Worm (Caenorhabditis elegans) whole organism, L4 larva: ENCODE data around the gene ttr-33.

ENCODE experiments used
- D1046.2 ChIP-seq: fragments of 200-800 bp; sonication (Bioruptor generic); IDR thresholded peaks from 2 replicates; pipeline ENCODE4 v1.3.6; 2022; ENCODE audit warnings: missing genetic modification characterization, missing compliant biosample characterization
- T20F7.1 ChIP-seq: fragments of 200-800 bp; sonication (Bioruptor generic); optimal IDR thresholded peaks from 2 replicates; lab custom pipeline; 2018; ENCODE audit warnings: mild to moderate bottlenecking, missing genetic modification characterization, missing compliant biosample characterization
- ZK546.5 ChIP-seq, 2 experiments: sonication (generic microtip); optimal IDR thresholded peaks; 2 replicates each; lab custom pipeline; 2017; ENCODE audit warnings: missing biosample characterization in 2 of 2, missing genetic modification characterization in 2 of 2
- arid-1 ChIP-seq: fragments of 200-800 bp; sonication (Bioruptor generic); conservative IDR thresholded peaks from 2 replicates; pipeline ENCODE4 v1.3.6; 2022; ENCODE audit warnings: missing genetic modification reagents, missing genetic modification characterization, missing compliant biosample characterization
- ces-1 ChIP-seq: fragments of 150-350 bp; sonication (generic microtip); optimal IDR thresholded peaks from 4 replicates; lab custom pipeline; 2014; ENCODE audit warnings: missing biosample characterization, missing genetic modification reagents, missing genetic modification characterization
- ctbp-1 ChIP-seq: fragments of 200-800 bp; sonication (Bioruptor generic); IDR thresholded peaks from 2 replicates; pipeline ENCODE4 v1.3.6; 2022; ENCODE audit warnings: missing genetic modification reagents, missing genetic modification characterization, missing compliant biosample characterization
- daf-16 ChIP-seq, 3 experiments: sonication (generic microtip); optimal IDR thresholded peaks; 2 replicates each; lab custom pipeline; 2016 to 2017; ENCODE audit warnings: missing genetic modification characterization in 3 of 3, missing genetic modification reagents in 3 of 3, mild to moderate bottlenecking in 2 of 3, missing compliant biosample characterization in 2 of 3, missing biosample characterization in 1 of 3, moderate library complexity in 1 of 3
- dmd-6 ChIP-seq: fragments of 200-800 bp; sonication (Bioruptor generic); IDR thresholded peaks from 2 replicates; pipeline ENCODE4 v1.3.6; 2022; ENCODE audit warnings: missing genetic modification reagents, missing genetic modification characterization, missing compliant biosample characterization
- dmd-9 ChIP-seq: fragments of 200-800 bp; sonication (Bioruptor generic); IDR thresholded peaks from 2 replicates; pipeline ENCODE4 v1.3.6; 2022; ENCODE audit warnings: missing genetic modification reagents, missing genetic modification characterization, missing compliant biosample characterization
- dpl-1 ChIP-seq: fragments of 150-350 bp; optimal IDR thresholded peaks from 2 replicates; lab custom pipeline; 2014; ENCODE audit warnings: missing biosample characterization, missing genetic modification reagents, missing genetic modification characterization
- dve-1 ChIP-seq: sonication (generic microtip); optimal IDR thresholded peaks from 2 replicates; lab custom pipeline; 2017; ENCODE audit warnings: antibody characterized with exemption, mild to moderate bottlenecking, missing genetic modification characterization, missing compliant biosample characterization; ENCODE audit not compliant: insufficient read depth
- egl-27 ChIP-seq: sonication (generic microtip); optimal IDR thresholded peaks from 3 replicates; lab custom pipeline; 2017; ENCODE audit warnings: missing biosample characterization, missing genetic modification reagents, missing genetic modification characterization
- egl-43 ChIP-seq: fragments of 200-800 bp; sonication (Bioruptor generic); IDR thresholded peaks from 2 replicates; pipeline ENCODE4 v1.3.6; 2022; ENCODE audit warnings: missing genetic modification reagents, missing genetic modification characterization, missing compliant biosample characterization
- gei-8 ChIP-seq: fragments of 200-800 bp; sonication (Bioruptor generic); optimal IDR thresholded peaks from 2 replicates; lab custom pipeline; 2018; ENCODE audit warnings: mild to moderate bottlenecking, missing genetic modification characterization, missing compliant biosample characterization
- hlh-11 ChIP-seq: fragments of 200-800 bp; sonication (Bioruptor generic); optimal IDR thresholded peaks from 2 replicates; lab custom pipeline; 2018; ENCODE audit warnings: mild to moderate bottlenecking, missing genetic modification characterization, missing compliant biosample characterization
- hlh-30 ChIP-seq: sonication (generic microtip); optimal IDR thresholded peaks from 2 replicates; lab custom pipeline; 2017; ENCODE audit warnings: antibody characterized with exemption, mild to moderate bottlenecking, missing genetic modification characterization, missing compliant biosample characterization; ENCODE audit not compliant: insufficient read depth
- hmg-1.1 ChIP-seq: fragments of 200-800 bp; sonication (Bioruptor generic); IDR thresholded peaks from 2 replicates; pipeline ENCODE4 v1.3.6; 2022; ENCODE audit warnings: missing genetic modification reagents, missing genetic modification characterization, missing compliant biosample characterization
- lin-1 ChIP-seq: fragments of 200-800 bp; sonication (Bioruptor generic); IDR thresholded peaks from 2 replicates; pipeline ENCODE4 v1.3.6; 2022; ENCODE audit warnings: missing genetic modification reagents, missing genetic modification characterization, missing compliant biosample characterization
- lin-13 ChIP-seq: fragments of 150-350 bp; optimal IDR thresholded peaks from 2 replicates; lab custom pipeline; 2014; ENCODE audit warnings: missing biosample characterization, missing genetic modification reagents, missing genetic modification characterization
- mdl-1 ChIP-seq, 2 experiments: fragments of 150-350 bp in 1 of 2; sonication (generic microtip) in 1 of 2; optimal IDR thresholded peaks; 2 replicates each; lab custom pipeline; 2014 to 2017; ENCODE audit warnings: missing biosample characterization in 2 of 2, missing genetic modification characterization in 2 of 2
- mep-1 ChIP-seq: fragments of 150-350 bp; sonication (generic microtip); optimal IDR thresholded peaks from 3 replicates; lab custom pipeline; 2014; ENCODE audit warnings: missing biosample characterization, missing genetic modification characterization
- mes-2 ChIP-seq: sonication (generic microtip); optimal IDR thresholded peaks from 2 replicates; lab custom pipeline; 2016; ENCODE audit warnings: missing genotype, mild to moderate bottlenecking, missing genetic modification characterization, missing compliant biosample characterization; ENCODE audit not compliant: poor library complexity, severe bottlenecking
- mxl-2 ChIP-seq: fragments of 200-800 bp; sonication (Bioruptor generic); conservative IDR thresholded peaks from 2 replicates; pipeline ENCODE4 v1.3.6; 2022; ENCODE audit warnings: missing genetic modification reagents, missing genetic modification characterization, missing compliant biosample characterization
- mxl-3 ChIP-seq: fragments of 200-800 bp; sonication (Bioruptor generic); optimal IDR thresholded peaks from 2 replicates; lab custom pipeline; 2018; ENCODE audit warnings: mild to moderate bottlenecking, missing genetic modification characterization, missing compliant biosample characterization
- nhr-102 ChIP-seq: sonication (generic microtip); optimal IDR thresholded peaks from 2 replicates; lab custom pipeline; 2016; ENCODE audit warnings: mild to moderate bottlenecking, missing genetic modification characterization, moderate library complexity, missing compliant biosample characterization
- nhr-25 ChIP-seq: sonication (generic microtip); optimal IDR thresholded peaks from 2 replicates; lab custom pipeline; 2017; ENCODE audit warnings: missing genetic modification characterization, mild to moderate bottlenecking, missing compliant biosample characterization, antibody characterized with exemption, moderate library complexity, borderline replicate concordance; ENCODE audit not compliant: insufficient read depth
- nhr-48 ChIP-seq: sonication (generic microtip); optimal IDR thresholded peaks from 2 replicates; lab custom pipeline; 2016; ENCODE audit warnings: mild to moderate bottlenecking, missing genetic modification characterization, missing compliant biosample characterization
- nhr-6 ChIP-seq: fragments of 150-350 bp; optimal IDR thresholded peaks from 2 replicates; lab custom pipeline; 2014; ENCODE audit warnings: missing biosample characterization, missing genetic modification characterization
- nhr-77 ChIP-seq: fragments of 150-350 bp; optimal IDR thresholded peaks from 2 replicates; lab custom pipeline; 2014; ENCODE audit warnings: missing biosample characterization, missing genetic modification characterization
- pha-4 ChIP-seq, 2 experiments: fragments of 150-350 bp in 1 of 2; fragments of 200-800 bp in 1 of 2; sonication (Bioruptor generic) in 1 of 2; IDR thresholded peaks in 1 of 2; optimal IDR thresholded peaks in 1 of 2; 2 replicates each; pipeline versions ENCODE4 v1.3.6 to Lab custom; 2014 to 2022; ENCODE audit warnings: missing genetic modification characterization in 2 of 2, missing genetic modification reagents in 2 of 2, missing biosample characterization in 1 of 2, missing compliant biosample characterization in 1 of 2
- php-3 ChIP-seq: fragments of 200-800 bp; sonication (Bioruptor generic); IDR thresholded peaks from 2 replicates; pipeline ENCODE4 v1.3.6; 2022; ENCODE audit warnings: missing genetic modification reagents, missing genetic modification characterization, missing compliant biosample characterization
- rbr-2 ChIP-seq: sonication (generic microtip); optimal IDR thresholded peaks from 2 replicates; lab custom pipeline; 2016; ENCODE audit warnings: missing genotype, missing genetic modification characterization, missing compliant biosample characterization
- saeg-2 ChIP-seq: fragments of 200-800 bp; sonication (Bioruptor generic); IDR thresholded peaks from 2 replicates; pipeline ENCODE4 v1.3.6; 2022; ENCODE audit warnings: missing genetic modification reagents, missing genetic modification characterization, missing compliant biosample characterization
- set-16 ChIP-seq: fragments of 200-800 bp; sonication (Bioruptor generic); IDR thresholded peaks from 2 replicates; pipeline ENCODE4 v1.3.6; 2022; ENCODE audit warnings: missing genetic modification reagents, missing genetic modification characterization, missing compliant biosample characterization
- spr-1 ChIP-seq: sonication (generic microtip); optimal IDR thresholded peaks from 2 replicates; lab custom pipeline; 2016; ENCODE audit warnings: mild to moderate bottlenecking, missing genetic modification characterization, missing compliant biosample characterization
- unc-39 ChIP-seq: sonication (generic microtip); optimal IDR thresholded peaks from 2 replicates; lab custom pipeline; 2017; ENCODE audit warnings: missing biosample characterization, missing genetic modification characterization
- unc-62 ChIP-seq, 3 experiments: fragments of 150-350 bp in 1 of 3; sonication (generic microtip); optimal IDR thresholded peaks in 2 of 3; peaks in 1 of 3; 1 replicate in 1 of 3; 2 replicates in 2 of 3; lab custom pipeline; 2014 to 2017; ENCODE audit warnings: missing biosample characterization in 3 of 3, missing genetic modification characterization in 3 of 3, missing genetic modification reagents in 3 of 3, missing genotype in 1 of 3
- ztf-7 ChIP-seq: fragments of 150-350 bp; optimal IDR thresholded peaks from 2 replicates; lab custom pipeline; 2014; ENCODE audit warnings: missing biosample characterization, missing genetic modification characterization

The ttr-33 gene

ce11 chrV:7854603-7855002 lies 16.9 kb upstream of the ttr-33 start, which contains the start of the genes C37C3.9 and C37C3.18 (continued):
- TF ChIP-seq mxl-3 (GFP tag; lab: Kevin White, UChicago) (peak; percentile 84), T20F7.1 (GFP tag; lab: Kevin White, UChicago) (peak; percentile 53), lin-13 (GFP tag; lab: Kevin White, UChicago) (peak; percentile 78), lin-1 (GFP tag; lab: Robert Waterston, UW) (peak; percentile 50; the same call in 1 of the 2 replicates), nhr-77 (tag; lab: Kevin White, UChicago) (peak; percentile 70), ZK546.5 (tag; optimal IDR thresholded peaks at IDR 0.05; lab: Kevin White, UChicago) (no peak), mes-2 (peak; percentile 72), D1046.2 (GFP tag; lab: Robert Waterston, UW) (0 out of 2 replicates have a peak, but pooled peaks have one; percentile 63), dmd-9 (GFP tag; lab: Robert Waterston, UW) (0 out of 2 replicates have a peak, but pooled peaks have one; percentile 30), nhr-48 (peak; percentile 56), hmg-1.1 (peak; percentile 90), nhr-102 (tag; lab: Kevin White, UChicago) (peak; percentile 60), mep-1 (tag; lab: Kevin White, UChicago) (peak; percentile 78), egl-27 (no peak), set-16 (GFP tag; lab: Robert Waterston, UW) (peak; percentile 45; the same call in 1 of the 2 replicates), dve-1 (tag; lab: Kevin White, UChicago) (peak; percentile 88), nhr-6 (tag; lab: Kevin White, UChicago) (peak; percentile 60), ztf-7 (tag; lab: Kevin White, UChicago) (peak; percentile 64), saeg-2 (GFP tag; lab: Robert Waterston, UW) (no peak), hlh-30 (tag; lab: Kevin White, UChicago) (peak; percentile 76), dmd-6 (GFP tag; lab: Robert Waterston, UW) (peak; percentile 84), daf-16 (GFP tag; optimal IDR thresholded peaks at IDR 0.05; lab: Kevin White, UChicago) (no peak), daf-16 (tag; optimal IDR thresholded peaks at IDR 0.05; lab: Kevin White, UChicago) (peak; percentile 77), php-3 (GFP tag; lab: Robert Waterston, UW) (no peak), rbr-2 (tag; lab: Kevin White, UChicago) (peak; percentile 70), egl-43 (GFP tag; lab: Robert Waterston, UW) (peak; percentile 76; the same call in 1 of the 2 replicates), arid-1 (GFP tag; lab: Robert Waterston, UW) (0 out of 2 replicates have a peak, but pooled peaks have one; percentile 22), gei-8 (GFP tag; lab: Kevin White, UChicago) (no peak), mxl-2 (GFP tag; lab: Robert Waterston, UW) (no peak), nhr-25 (tag; lab: Kevin White, UChicago) (peak; percentile 37), ces-1 (GFP tag; lab: Kevin White, UChicago) (peak; percentile 46), ctbp-1 (GFP tag; lab: Robert Waterston, UW) (no peak; the same call in 1 of the 2 replicates), unc-62 (GFP tag; optimal IDR thresholded peaks at IDR 0.05 in 1 of 2; lab: Kevin White, UChicago) (peak in 1 of 2 experiments; percentile 97), unc-62 (tag; optimal IDR thresholded peaks at IDR 0.05; lab: Kevin White, UChicago) (no peak), dpl-1 (peak; percentile 31), unc-39 (tag; lab: Kevin White, UChicago) (no peak), hlh-11 (tag; lab: Kevin White, UChicago) (peak; percentile 88), pha-4 (GFP tag; IDR thresholded peaks at IDR 0.05; lab: Robert Waterston, UW) (0 out of 2 replicates have a peak, but pooled peaks have one; percentile 39), pha-4 (tag; optimal IDR thresholded peaks at IDR 0.05; lab: Kevin White, UChicago) (no peak), mdl-1 (tag; optimal IDR thresholded peaks at IDR 0.05; lab: Kevin White, UChicago) (peak; percentile 63 to 78), spr-1 (tag; lab: Kevin White, UChicago) (peak; percentile 2)
